Fruit fly (Drosophila melanogaster) whole organism, embryonic: ENCODE data around the gene pcm.

Source experiments
- Awh ChIP-seq: fragments of 200-800 bp; sonication (Bioruptor generic); IDR thresholded peaks from 2 replicates; pipeline ENCODE4, ENCODE4 v1.3.6; 2022; ENCODE audit warnings: missing biosample characterization, missing genetic modification characterization
- CG10321 ChIP-seq: fragments of 200-800 bp; sonication (Bioruptor generic); IDR thresholded peaks from 2 replicates; pipeline ENCODE4 v1.3.6; 2022; ENCODE audit warnings: missing biosample characterization, missing genetic modification characterization
- CG14710 ChIP-seq: fragments of 200-800 bp; sonication (Bioruptor generic); optimal IDR thresholded peaks from 3 replicates; lab custom pipeline; 2019; ENCODE audit warnings: missing biosample characterization, mild to moderate bottlenecking, missing genetic modification characterization, moderate library complexity
- CG16779 ChIP-seq: fragments of 200-800 bp; sonication (Bioruptor generic); IDR thresholded peaks from 2 replicates; pipeline ENCODE4 v1.3.6; 2022; ENCODE audit warnings: missing biosample characterization, missing genetic modification characterization
- CG17359 ChIP-seq: fragments of 200-800 bp; sonication (Bioruptor generic); optimal IDR thresholded peaks from 3 replicates; lab custom pipeline; 2018; ENCODE audit warnings: missing biosample characterization, mild to moderate bottlenecking, missing genetic modification characterization, moderate library complexity
- CG18011 ChIP-seq: fragments of 200-800 bp; sonication (Bioruptor generic); optimal IDR thresholded peaks from 2 replicates; lab custom pipeline; 2017; ENCODE audit warnings: missing biosample characterization, missing genetic modification characterization, mild to moderate bottlenecking, moderate library complexity, missing genotype
- CG2120 ChIP-seq: fragments of 200-800 bp; sonication (Bioruptor generic); optimal IDR thresholded peaks from 3 replicates; lab custom pipeline; 2016; ENCODE audit warnings: missing biosample characterization, missing genetic modification characterization
- CG3163 ChIP-seq: fragments of 200-800 bp; sonication (Bioruptor generic); optimal IDR thresholded peaks from 3 replicates; lab custom pipeline; 2016; ENCODE audit warnings: missing biosample characterization, missing genetic modification characterization
- CG33213 ChIP-seq: fragments of 200-800 bp; sonication (Bioruptor generic); optimal IDR thresholded peaks from 3 replicates; lab custom pipeline; 2016; ENCODE audit warnings: missing biosample characterization, missing genetic modification characterization
- CG34422 ChIP-seq: fragments of 200-800 bp; sonication (Bioruptor generic); IDR thresholded peaks from 3 replicates; pipeline ENCODE4 v1.3.6; 2022; ENCODE audit warnings: missing biosample characterization, missing genetic modification characterization
- CG4360 ChIP-seq: fragments of 200-800 bp; sonication (Bioruptor generic); IDR thresholded peaks from 2 replicates; pipeline ENCODE4 v1.3.6; 2022; ENCODE audit warnings: missing biosample characterization, missing genetic modification characterization
- CG6175 ChIP-seq: fragments of 200-800 bp; sonication (Bioruptor generic); IDR thresholded peaks from 3 replicates; pipeline ENCODE4 v1.3.6; 2022; ENCODE audit warnings: missing biosample characterization, missing genetic modification characterization
- CG7372 ChIP-seq: fragments of 200-800 bp; sonication (Bioruptor generic); IDR thresholded peaks from 2 replicates; pipeline ENCODE4 v1.3.6; 2022; ENCODE audit warnings: missing biosample characterization, missing genetic modification characterization
- CG7745 ChIP-seq: fragments of 200-800 bp; sonication (Bioruptor generic); optimal IDR thresholded peaks from 2 replicates; lab custom pipeline; 2018; ENCODE audit warnings: missing biosample characterization, mild to moderate bottlenecking, missing genetic modification characterization, moderate library complexity
- CG8281 ChIP-seq: fragments of 200-800 bp; sonication (Bioruptor generic); optimal IDR thresholded peaks from 2 replicates; lab custom pipeline; 2018; ENCODE audit warnings: missing biosample characterization, mild to moderate bottlenecking, missing genetic modification characterization, moderate library complexity
- CG9609 ChIP-seq: fragments of 200-800 bp; sonication (Bioruptor generic); optimal IDR thresholded peaks from 3 replicates; lab custom pipeline; 2016; ENCODE audit warnings: missing biosample characterization, missing genetic modification characterization
- CTCF ChIP-seq: fragments of 200-800 bp; sonication (Bioruptor generic); optimal IDR thresholded peaks from 2 replicates; lab custom pipeline; 2017; ENCODE audit warnings: missing biosample characterization, mild to moderate bottlenecking, missing genetic modification characterization, moderate library complexity
- Dbx ChIP-seq: fragments of 200-800 bp; sonication (Bioruptor generic); IDR thresholded peaks from 3 replicates; pipeline ENCODE4 v1.3.6; 2022; ENCODE audit warnings: missing biosample characterization, missing genetic modification characterization
- Dek ChIP-seq: fragments of 200-800 bp; sonication (Bioruptor generic); optimal IDR thresholded peaks from 3 replicates; lab custom pipeline; 2019; ENCODE audit warnings: missing biosample characterization, mild to moderate bottlenecking, missing genetic modification characterization, moderate library complexity
- Dll ChIP-seq: fragments of 200-800 bp; sonication (Bioruptor generic); IDR thresholded peaks from 4 replicates; pipeline ENCODE4 v1.3.6; 2022; ENCODE audit warnings: missing biosample characterization, missing genetic modification characterization; ENCODE audit not compliant: partially characterized antibody
- Drgx ChIP-seq: fragments of 200-800 bp; sonication (Bioruptor generic); IDR thresholded peaks from 2 replicates; pipeline ENCODE4 v1.3.6; 2022; ENCODE audit warnings: missing biosample characterization, missing genetic modification characterization
- E2f2 ChIP-seq: fragments of 200-800 bp; sonication (Bioruptor generic); IDR thresholded peaks from 2 replicates; pipeline ENCODE4 v1.3.6; 2022; ENCODE audit warnings: missing biosample characterization, missing genetic modification characterization
- H2.0 ChIP-seq: fragments of 200-800 bp; sonication (Bioruptor generic); IDR thresholded peaks from 2 replicates; pipeline ENCODE4 v1.3.6; 2022; ENCODE audit warnings: missing biosample characterization, missing genetic modification characterization
- Hmx ChIP-seq: fragments of 200-800 bp; sonication (Bioruptor generic); optimal IDR thresholded peaks from 2 replicates; lab custom pipeline; 2016; ENCODE audit warnings: missing biosample characterization, missing genetic modification characterization
- Hr51 ChIP-seq, 2 experiments: fragments of 200-800 bp; sonication (Bioruptor generic); optimal IDR thresholded peaks; 2 replicates in 1 of 2; 3 replicates in 1 of 2; lab custom pipeline; 2016 to 2018; ENCODE audit warnings: missing biosample characterization in 2 of 2, missing genetic modification characterization in 2 of 2, mild to moderate bottlenecking in 1 of 2, moderate library complexity in 1 of 2
- MBD-R2 ChIP-seq: fragments of 200-800 bp; sonication (Bioruptor generic); IDR thresholded peaks from 2 replicates; pipeline ENCODE4 v1.3.6; 2022; ENCODE audit warnings: missing biosample characterization, missing genetic modification characterization
- NfI ChIP-seq: fragments of 200-800 bp; sonication (Bioruptor generic); optimal IDR thresholded peaks from 3 replicates; lab custom pipeline; 2018; ENCODE audit warnings: missing biosample characterization, mild to moderate bottlenecking, missing genetic modification characterization, moderate library complexity
- Pdp1 ChIP-seq, 2 experiments: fragments of 200-800 bp; sonication (Bioruptor generic); optimal IDR thresholded peaks; 3 replicates each; lab custom pipeline; 2016; ENCODE audit warnings: missing biosample characterization in 2 of 2, missing genetic modification characterization in 2 of 2, mild to moderate bottlenecking in 1 of 2, moderate library complexity in 1 of 2
- Poxn ChIP-seq: fragments of 200-800 bp; sonication (Bioruptor generic); IDR thresholded peaks from 2 replicates; pipeline ENCODE4 v1.3.6; 2022; ENCODE audit warnings: missing biosample characterization, missing genetic modification characterization
- Scr ChIP-seq: fragments of 200-800 bp; sonication (Bioruptor generic); IDR thresholded peaks from 2 replicates; pipeline ENCODE4 v1.3.6; 2022; ENCODE audit warnings: missing biosample characterization, missing genetic modification characterization; ENCODE audit not compliant: partially characterized antibody
- Xrp1 ChIP-seq: fragments of 200-800 bp; sonication (Bioruptor generic); IDR thresholded peaks from 2 replicates; pipeline ENCODE4 v1.3.6; 2022; ENCODE audit warnings: missing biosample characterization, missing genetic modification characterization
- YL-1 ChIP-seq: fragments of 200-800 bp; sonication (Bioruptor generic); optimal IDR thresholded peaks from 3 replicates; lab custom pipeline; 2017; ENCODE audit warnings: missing biosample characterization, mild to moderate bottlenecking, missing genetic modification characterization
- bsh ChIP-seq, 2 experiments: fragments of 200-800 bp; sonication (Bioruptor generic); optimal IDR thresholded peaks; 2 replicates each; lab custom pipeline; 2017 to 2018; ENCODE audit warnings: mild to moderate bottlenecking in 2 of 2, missing biosample characterization in 2 of 2, missing genetic modification characterization in 2 of 2, moderate library complexity in 1 of 2
- dm ChIP-seq: fragments of 200-800 bp; sonication (Bioruptor generic); optimal IDR thresholded peaks from 3 replicates; lab custom pipeline; 2016; ENCODE audit warnings: missing biosample characterization, missing genetic modification characterization
- eve ChIP-seq, 2 experiments: fragments of >200 bp; optimal IDR thresholded peaks; 2 replicates each; lab custom pipeline; 2017; ENCODE audit warnings: missing biosample characterization in 2 of 2, missing genetic modification characterization in 2 of 2
- gcm ChIP-seq: fragments of 200-800 bp; sonication (Bioruptor generic); optimal IDR thresholded peaks from 2 replicates; lab custom pipeline; 2019; ENCODE audit warnings: missing biosample characterization, mild to moderate bottlenecking, missing genetic modification characterization, moderate library complexity
- gfzf ChIP-seq: fragments of 200-800 bp; sonication (Bioruptor generic); optimal IDR thresholded peaks from 2 replicates; lab custom pipeline; 2016; ENCODE audit warnings: missing biosample characterization, mild to moderate bottlenecking, missing genetic modification characterization, moderate library complexity
- hbn ChIP-seq: fragments of 200-800 bp; sonication (Bioruptor generic); IDR thresholded peaks from 2 replicates; pipeline ENCODE4 v1.3.6; 2022; ENCODE audit warnings: missing biosample characterization, missing genetic modification characterization; ENCODE audit not compliant: partially characterized antibody
- ken ChIP-seq: fragments of 200-800 bp; sonication (Bioruptor generic); IDR thresholded peaks from 3 replicates; pipeline ENCODE4 v1.3.6; 2022; ENCODE audit warnings: missing biosample characterization, missing genetic modification characterization
- knrl ChIP-seq: fragments of 200-800 bp; sonication (Bioruptor generic); IDR thresholded peaks from 3 replicates; pipeline ENCODE4 v1.3.6; 2022; ENCODE audit warnings: missing biosample characterization, missing genetic modification characterization; ENCODE audit not compliant: partially characterized antibody
- odd ChIP-seq: fragments of 200-800 bp; sonication (Bioruptor generic); optimal IDR thresholded peaks from 2 replicates; lab custom pipeline; 2017; ENCODE audit warnings: missing biosample characterization, mild to moderate bottlenecking, missing genetic modification characterization
- pzg ChIP-seq: fragments of 200-800 bp; sonication (Bioruptor generic); optimal IDR thresholded peaks from 3 replicates; lab custom pipeline; 2018; ENCODE audit warnings: missing biosample characterization, mild to moderate bottlenecking, missing genetic modification characterization, moderate library complexity
- ranshi ChIP-seq: fragments of 200-800 bp; sonication (Bioruptor generic); IDR thresholded peaks from 2 replicates; pipeline ENCODE4 v1.3.6; 2022; ENCODE audit warnings: missing biosample characterization, missing genetic modification characterization
- repo ChIP-seq: fragments of 200-800 bp; sonication (Bioruptor generic); optimal IDR thresholded peaks from 2 replicates; lab custom pipeline; 2016; ENCODE audit warnings: missing biosample characterization, missing genetic modification characterization
- ro ChIP-seq: fragments of 200-800 bp; sonication (Bioruptor generic); IDR thresholded peaks from 2 replicates; pipeline ENCODE4 v1.3.6; 2022; ENCODE audit warnings: missing biosample characterization, missing genetic modification characterization
- sens ChIP-seq: fragments of 200-800 bp; sonication (Bioruptor generic); peaks from one replicate; lab custom pipeline; 2016; ENCODE audit warnings: missing biosample characterization, missing genetic modification characterization
- shn ChIP-seq: fragments of 200-800 bp; sonication (Bioruptor generic); optimal IDR thresholded peaks from 3 replicates; lab custom pipeline; 2016; ENCODE audit warnings: missing biosample characterization, missing genetic modification characterization
- sob ChIP-seq: fragments of 200-800 bp; sonication (Bioruptor generic); IDR thresholded peaks from 2 replicates; pipeline ENCODE4 v1.3.6; 2022; ENCODE audit warnings: missing biosample characterization, missing genetic modification characterization
- vnd ChIP-seq: fragments of 200-800 bp; sonication (Bioruptor generic); IDR thresholded peaks from 3 replicates; pipeline ENCODE4 v1.3.6; 2022; ENCODE audit warnings: missing biosample characterization, missing genetic modification characterization; ENCODE audit not compliant: partially characterized antibody
- wek ChIP-seq: fragments of 200-800 bp; sonication (Bioruptor generic); optimal IDR thresholded peaks from 3 replicates; lab custom pipeline; 2018; ENCODE audit warnings: missing biosample characterization, mild to moderate bottlenecking, missing genetic modification characterization, moderate library complexity
- yki ChIP-seq: fragments of >200 bp; optimal IDR thresholded peaks from 3 replicates; lab custom pipeline; 2018

pcm gene

DNA sequence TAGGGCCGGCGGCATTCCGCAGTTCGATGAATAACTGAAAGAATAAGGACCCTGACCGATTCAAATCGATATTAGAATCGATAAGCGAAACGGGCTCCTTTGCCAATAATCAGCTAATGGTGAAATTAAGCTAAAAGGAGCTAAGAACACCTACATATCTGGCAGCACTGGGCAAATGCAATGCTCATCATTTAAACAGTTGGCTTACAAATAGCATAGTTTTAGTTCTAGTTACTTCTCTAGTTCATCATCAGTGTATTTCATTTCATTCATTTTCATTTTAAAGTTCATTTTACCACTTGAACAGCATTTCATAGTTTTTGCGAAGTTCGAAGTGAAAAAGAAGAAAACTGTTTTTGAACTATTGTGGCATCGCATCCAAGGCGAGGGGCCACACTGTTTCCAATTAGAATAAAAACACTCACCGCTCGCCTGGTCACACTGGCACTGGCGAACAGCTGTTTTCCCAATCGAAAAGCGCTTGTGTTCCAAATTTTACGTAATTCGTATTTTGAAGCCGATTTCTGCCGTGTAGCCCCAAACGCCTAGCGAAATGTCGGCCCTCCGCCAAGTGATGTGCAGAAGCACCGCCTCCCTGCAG lies at the start of gene pcm, which contains the start of gene ND-18 (continued):
- no peak for TF ChIP-seq gcm (GFP tag; lab: Kevin White, UChicago)
- TF ChIP-seq eve (GFP tag; optimal IDR thresholded peaks at IDR 0.05; lab: Kevin White, UChicago) = no peak
- TF ChIP-seq CG10321 = no peak
- no peak for TF ChIP-seq odd (GFP tag; lab: Kevin White, UChicago)
- TF ChIP-seq CG6175 (GFP tag; lab: Robert Waterston, UW) = no peak
- TF ChIP-seq repo (GFP tag; lab: Kevin White, UChicago) = no peak
- TF ChIP-seq Hmx (GFP tag; lab: Kevin White, UChicago) = no peak
- no peak for TF ChIP-seq CG3163 (GFP tag; lab: Kevin White, UChicago)
- TF ChIP-seq gfzf = peak; percentile 78
- peak; percentile 79 for TF ChIP-seq MBD-R2 (GFP tag; lab: Robert Waterston, UW)
- TF ChIP-seq sens = peak; percentile 76
- no peak for TF ChIP-seq shn (GFP tag; lab: Kevin White, UChicago)
- 0 out of 3 replicates have a peak, but pooled peaks have one; percentile 28 for TF ChIP-seq knrl (GFP tag; lab: Robert Waterston, UW)
- TF ChIP-seq CG34422 (GFP tag; lab: Robert Waterston, UW) = no peak
- TF ChIP-seq CG17359 (tag; lab: Kevin White, UChicago) = no peak
- TF ChIP-seq YL-1 = peak; percentile 33
- no peak for TF ChIP-seq Xrp1 (GFP tag; lab: Robert Waterston, UW)
- TF ChIP-seq Awh (GFP tag; lab: Robert Waterston, UW) = no peak
- no peak for TF ChIP-seq CG33213 (GFP tag; lab: Kevin White, UChicago)
- 0 out of 2 replicates have a peak, but pooled peaks have one; percentile 19 for TF ChIP-seq Scr (GFP tag; lab: Robert Waterston, UW)
- TF ChIP-seq CG18011 (GFP tag; lab: Kevin White, UChicago) = no peak
- no peak for TF ChIP-seq ro (GFP tag; lab: Robert Waterston, UW)
- no peak for TF ChIP-seq CG4360 (GFP tag; lab: Robert Waterston, UW)
- no peak for TF ChIP-seq NfI (GFP tag; lab: Kevin White, UChicago)
- peak; percentile 99 for TF ChIP-seq CG14710 (tag; lab: Kevin White, UChicago)
- TF ChIP-seq CG7372 (GFP tag; lab: Robert Waterston, UW) = no peak
- TF ChIP-seq CG2120 (GFP tag; lab: Kevin White, UChicago) = peak; percentile 4
- no peak for TF ChIP-seq CG16779
- TF ChIP-seq dm = peak; percentile 27
- TF ChIP-seq bsh (GFP tag; optimal IDR thresholded peaks at IDR 0.05; lab: Kevin White, UChicago) = no peak
- no peak for TF ChIP-seq Dek (tag; lab: Kevin White, UChicago)
- no peak for TF ChIP-seq vnd (GFP tag; lab: Robert Waterston, UW)
- TF ChIP-seq CG7745 = no peak
- peak in 1 of 2 experiments; percentile 95 for TF ChIP-seq Pdp1 (GFP tag; optimal IDR thresholded peaks at IDR 0.05; lab: Kevin White, UChicago)
- no peak for TF ChIP-seq Drgx (GFP tag; lab: Robert Waterston, UW)
- no peak for TF ChIP-seq ranshi (GFP tag; lab: Robert Waterston, UW)
- TF ChIP-seq CTCF (GFP tag; lab: Kevin White, UChicago) = peak; percentile 46
- 0 out of 2 replicates have a peak, but pooled peaks have one; percentile 11 for TF ChIP-seq hbn (GFP tag; lab: Robert Waterston, UW)
- no peak for TF ChIP-seq Poxn (GFP tag; lab: Robert Waterston, UW)
- TF ChIP-seq E2f2 (GFP tag; lab: Robert Waterston, UW) = peak; percentile 74
- TF ChIP-seq CG9609 = peak; percentile 28
- no peak for TF ChIP-seq ken (GFP tag; lab: Robert Waterston, UW)
- TF ChIP-seq yki = no peak
- no peak for TF ChIP-seq sob (GFP tag; lab: Robert Waterston, UW)
- no peak for TF ChIP-seq wek (GFP tag; lab: Kevin White, UChicago)
- no peak for TF ChIP-seq Dbx (GFP tag; lab: Robert Waterston, UW)
- peak; percentile 64 for TF ChIP-seq pzg (GFP tag; lab: Kevin White, UChicago)
- no peak for TF ChIP-seq Hr51 (GFP tag; optimal IDR thresholded peaks at IDR 0.05; lab: Kevin White, UChicago)
- no peak for TF ChIP-seq H2.0 (GFP tag; lab: Robert Waterston, UW)
- no peak for TF ChIP-seq CG8281
- TF ChIP-seq Dll (GFP tag; lab: Robert Waterston, UW) = no peak
